Worm (Caenorhabditis elegans): ENCODE results near the gene srbc-68.

DNA sequence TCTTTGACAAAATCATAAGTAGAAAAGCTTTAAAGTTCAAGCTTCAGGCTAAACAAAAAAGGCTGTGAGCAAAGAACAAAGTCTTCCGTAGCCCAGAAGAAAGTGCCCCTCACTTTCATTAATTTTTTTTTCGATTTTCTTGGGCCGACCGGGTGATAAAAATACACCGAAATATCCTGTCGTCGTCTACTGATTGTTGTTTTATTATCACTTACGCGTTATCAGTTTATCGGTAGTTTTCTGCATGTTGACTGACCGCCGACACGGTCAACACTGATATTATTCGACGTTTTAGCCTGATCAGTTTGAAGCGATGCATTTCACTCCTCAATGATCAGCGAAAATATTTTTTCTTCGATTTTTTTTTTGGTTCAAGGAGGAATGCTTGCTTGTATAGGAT is 34.0 kb upstream of the srbc-68 start:
- TF ChIP-seq nhr-11 (tag; optimal IDR thresholded peaks at IDR 0.05) (no peak), nfya-1 (tag; optimal IDR thresholded peaks at IDR 0.05; ENCODE audit: insufficient read depth) (no peak), nhr-77 (tag; optimal IDR thresholded peaks at IDR 0.05) (no peak), fos-1 (tag; optimal IDR thresholded peaks at IDR 0.05) (no peak), fkh-10 (GFP tag; optimal IDR thresholded peaks at IDR 0.05) (no peak)

All from whole organism, L3 larva.